Fruit fly (Drosophila melanogaster) S2 (cell line): Measurements from ENCODE around the gene CG7115.

ENCODE experiments used
- CG8478 ChIP-seq: fragments of >200 bp; optimal IDR thresholded peaks from 2 replicates; lab custom pipeline; 2018
- CTCF ChIP-seq, 2 experiments: fragments of >200 bp; optimal IDR thresholded peaks; 2 replicates each; lab custom pipeline; 2018

DNA sequence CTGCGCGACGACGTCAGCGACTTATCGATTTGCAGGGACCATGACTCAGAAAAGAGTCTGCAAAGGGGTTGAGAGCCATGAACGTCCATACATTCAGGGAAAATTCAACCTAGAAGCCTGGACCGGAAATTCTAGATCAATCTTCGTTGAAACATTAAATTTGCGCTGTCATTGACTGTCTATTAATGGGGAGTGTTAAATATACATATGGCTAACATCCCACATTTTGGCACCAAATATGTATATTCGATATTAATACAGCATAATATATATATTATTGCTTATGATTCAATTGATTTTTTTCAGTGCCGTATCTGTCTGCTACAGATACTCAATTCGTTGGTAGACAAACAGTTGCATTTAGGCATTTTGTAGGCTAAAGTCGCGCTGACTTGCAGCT is 47.7 kb downstream of the CG7115 start:
- TF ChIP-seq CTCF (optimal IDR thresholded peaks at IDR 0.05; lab: Kevin White, UChicago) (no peak), CG8478 (lab: Kevin White, UChicago) (no peak)
